Fruit fly (Drosophila melanogaster) whole organism, adult: ENCODE results near the gene CG9386.

ENCODE experiments used
- CG11617 ChIP-seq: fragments of 200-800 bp; sonication (Bioruptor generic); optimal IDR thresholded peaks from 2 replicates; lab custom pipeline; 2017; ENCODE audit warnings: mild to moderate bottlenecking, missing biosample characterization, missing genetic modification reagents, missing genetic modification characterization
- CG12768 ChIP-seq: fragments of 200-800 bp; sonication (Bioruptor generic); optimal IDR thresholded peaks from 2 replicates; lab custom pipeline; 2017; ENCODE audit warnings: missing biosample characterization, missing genetic modification characterization, mild to moderate bottlenecking, moderate library complexity, missing genetic modification reagents
- CG14711 ChIP-seq: fragments of 200-800 bp; sonication (Bioruptor generic); optimal IDR thresholded peaks from 2 replicates; lab custom pipeline; 2018; ENCODE audit warnings: missing biosample characterization, mild to moderate bottlenecking, missing genetic modification characterization, moderate library complexity
- CG1620 ChIP-seq: fragments of 200-800 bp; sonication (Bioruptor generic); optimal IDR thresholded peaks from 2 replicates; lab custom pipeline; 2016; ENCODE audit warnings: missing biosample characterization, missing genetic modification characterization
- CG33017 ChIP-seq: fragments of 200-800 bp; sonication (Bioruptor generic); optimal IDR thresholded peaks from 2 replicates; lab custom pipeline; 2018; ENCODE audit warnings: missing biosample characterization, mild to moderate bottlenecking, missing genetic modification characterization, moderate library complexity
- CG5204 ChIP-seq: fragments of 200-800 bp; sonication (Bioruptor generic); optimal IDR thresholded peaks from 2 replicates; lab custom pipeline; 2016; ENCODE audit warnings: missing biosample characterization, missing genetic modification characterization
- CG7045 ChIP-seq: fragments of 200-800 bp; sonication (Bioruptor generic); optimal IDR thresholded peaks from 2 replicates; lab custom pipeline; 2017; ENCODE audit warnings: missing biosample characterization, mild to moderate bottlenecking, missing genetic modification characterization
- Clk ChIP-seq: fragments of 200-800 bp; sonication (Bioruptor generic); optimal IDR thresholded peaks from 2 replicates; lab custom pipeline; 2017; ENCODE audit warnings: missing biosample characterization, missing genetic modification characterization
- Hr96 ChIP-seq: fragments of 200-800 bp; sonication (Bioruptor generic); optimal IDR thresholded peaks from 2 replicates; lab custom pipeline; 2016; ENCODE audit warnings: missing biosample characterization, missing genetic modification characterization
- bab1 ChIP-seq: fragments of 200-800 bp; sonication (Bioruptor generic); optimal IDR thresholded peaks from 3 replicates; lab custom pipeline; 2019; ENCODE audit warnings: missing biosample characterization, mild to moderate bottlenecking, missing genetic modification characterization, moderate library complexity
- cic ChIP-seq: fragments of 200-800 bp; sonication (Bioruptor generic); optimal IDR thresholded peaks from 2 replicates; lab custom pipeline; 2017; ENCODE audit warnings: missing biosample characterization, mild to moderate bottlenecking, missing genetic modification characterization, moderate library complexity
- kay ChIP-seq: fragments of 200-800 bp; sonication (Bioruptor generic); peaks from one replicate; lab custom pipeline; 2016; ENCODE audit warnings: missing biosample characterization, missing genetic modification characterization, borderline replicate concordance
- pad ChIP-seq: fragments of 200-800 bp; sonication (Bioruptor generic); optimal IDR thresholded peaks from 3 replicates; lab custom pipeline; 2017; ENCODE audit warnings: missing biosample characterization, missing genetic modification characterization, mild to moderate bottlenecking, moderate library complexity, missing genetic modification reagents
- toe ChIP-seq: fragments of 200-800 bp; sonication (Bioruptor generic); optimal IDR thresholded peaks from 2 replicates; lab custom pipeline; 2016; ENCODE audit warnings: missing biosample characterization, missing genetic modification characterization

DNA sequence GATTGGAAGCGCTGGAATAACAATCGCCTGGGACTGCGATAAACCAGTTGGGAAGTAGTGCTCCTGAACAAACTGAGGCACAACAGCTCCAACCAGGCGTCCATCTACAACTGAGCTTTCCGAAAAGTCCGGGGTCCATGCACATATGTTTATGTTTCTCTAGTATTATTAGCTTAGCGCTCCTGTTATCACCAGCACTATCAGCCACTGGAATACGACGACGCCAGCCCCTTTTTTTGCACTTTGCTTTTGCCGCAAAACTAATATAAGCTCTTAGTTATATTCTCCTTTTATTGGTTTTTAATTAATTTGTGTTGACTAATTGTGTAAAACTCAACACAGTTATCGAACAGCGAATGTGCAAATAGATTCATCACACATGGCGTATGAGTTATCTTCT lies 16.3 kb upstream of the CG9386 start, which contains the start of gene CG9396:
- TF ChIP-seq Hr96 (no peak), CG7045 (GFP tag; lab: Kevin White, UChicago) (no peak), CG33017 (tag; lab: Kevin White, UChicago) (no peak), pad (GFP tag; lab: Kevin White, UChicago) (no peak), kay (no peak), CG14711 (tag; lab: Kevin White, UChicago) (no peak), CG12768 (no peak), bab1 (GFP tag; lab: Kevin White, UChicago) (no peak), toe (GFP tag; lab: Kevin White, UChicago) (no peak), CG1620 (no peak), cic (GFP tag; lab: Kevin White, UChicago) (peak; percentile 85), CG11617 (GFP tag; lab: Kevin White, UChicago) (no peak), Clk (GFP tag; lab: Kevin White, UChicago) (no peak), CG5204 (no peak)
